Worm (Caenorhabditis elegans): ENCODE measurements around the gene Y54G2A.38.
A peak's percentile ranks its signal among the peaks of the same experiment; 100 is the strongest.

The Y54G2A.38 gene

DNA sequence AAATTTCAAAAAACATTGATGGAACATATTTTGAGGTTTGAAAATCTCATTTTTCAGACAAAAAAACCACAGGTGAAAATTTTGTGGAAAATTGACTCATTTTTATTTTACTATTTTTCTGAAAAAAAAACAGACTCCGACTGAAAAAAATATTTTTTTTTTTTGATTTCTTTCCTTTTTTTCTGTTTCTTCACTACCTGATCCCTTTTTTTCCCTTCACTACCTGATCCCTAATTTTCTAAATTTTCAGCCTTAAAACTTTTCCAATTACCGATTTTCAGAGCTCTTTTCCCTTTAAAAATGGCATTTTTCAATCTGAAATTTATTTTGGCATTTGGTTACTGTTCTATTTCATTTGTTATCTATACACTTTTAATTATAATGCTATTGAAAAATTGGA lies 3.1 kb downstream of the Y54G2A.38 start, which contains the start of gene Y54G2A.77:
Gene Y54G2A.77 (plus strand): TSS at position 301 of the 400 bp plus-strand sequence.
- TF ChIP-seq bed-3 (GFP tag; optimal IDR thresholded peaks at IDR 0.05) = no peak
- no peak for TF ChIP-seq nhr-76 (tag; optimal IDR thresholded peaks at IDR 0.05)
- TF ChIP-seq drap-1 (GFP tag; optimal IDR thresholded peaks at IDR 0.05) = no peak
- TF ChIP-seq cnd-1 (tag; optimal IDR thresholded peaks at IDR 0.05) = no peak
- no peak for TF ChIP-seq nhr-12 (tag; optimal IDR thresholded peaks at IDR 0.05)
- TF ChIP-seq lin-13 (tag; optimal IDR thresholded peaks at IDR 0.05) = no peak
- no peak for TF ChIP-seq flh-1 (GFP tag; optimal IDR thresholded peaks at IDR 0.05)
- no peak for TF ChIP-seq zip-8 (tag; optimal IDR thresholded peaks at IDR 0.05)
- TF ChIP-seq snpc-4 (tag; optimal IDR thresholded peaks at IDR 0.05) = no peak
- TF ChIP-seq unc-120 (tag; optimal IDR thresholded peaks at IDR 0.05; ENCODE audit: poor library complexity, severe bottlenecking) = no peak
- TF ChIP-seq ceh-83 (GFP tag; optimal IDR thresholded peaks at IDR 0.05) = no peak
- no peak for TF ChIP-seq ces-1 (GFP tag; optimal IDR thresholded peaks at IDR 0.05)
- no peak for TF ChIP-seq elt-1 (tag; optimal IDR thresholded peaks at IDR 0.05; ENCODE audit: borderline replicate concordance, insufficient read depth)
- no peak for TF ChIP-seq tbx-8 (GFP tag; optimal IDR thresholded peaks at IDR 0.05)
- TF ChIP-seq lsy-2 (tag; optimal IDR thresholded peaks at IDR 0.05) = no peak
- TF ChIP-seq pha-4 (tag; optimal IDR thresholded peaks at IDR 0.05) = no peak
- no peak for TF ChIP-seq ham-2 (GFP tag; optimal IDR thresholded peaks at IDR 0.05)

- no peak for TF ChIP-seq nhr-12 (tag; optimal IDR thresholded peaks at IDR 0.05)
- no peak for TF ChIP-seq unc-39 (tag; optimal IDR thresholded peaks at IDR 0.05)
- TF ChIP-seq cnd-1 (tag; optimal IDR thresholded peaks at IDR 0.05) = no peak
- TF ChIP-seq drap-1 (GFP tag; optimal IDR thresholded peaks at IDR 0.05) = no peak
- TF ChIP-seq snpc-4 (tag; optimal IDR thresholded peaks at IDR 0.05) = no peak
- no peak for TF ChIP-seq unc-62 (GFP tag; optimal IDR thresholded peaks at IDR 0.05)
- TF ChIP-seq sptf-1 (tag; optimal IDR thresholded peaks at IDR 0.05) = no peak
- TF ChIP-seq unc-120 (tag; optimal IDR thresholded peaks at IDR 0.05; ENCODE audit: poor library complexity, severe bottlenecking) = no peak
- no peak for TF ChIP-seq tbx-8 (GFP tag; optimal IDR thresholded peaks at IDR 0.05)
- TF ChIP-seq ztf-11 (tag; optimal IDR thresholded peaks at IDR 0.05) = no peak
Observed at ce11 chrIV:2764160-2764559, 4.9 kb downstream of the Y54G2A.38 start.

- peak; percentile 12 for TF ChIP-seq sptf-1 (tag; optimal IDR thresholded peaks at IDR 0.05)
- TF ChIP-seq ceh-43 (GFP tag; optimal IDR thresholded peaks at IDR 0.05) = no peak
Observed at ce11 chrIV:2765048-2765708, 5.9 kb downstream of the Y54G2A.38 start.

DNA sequence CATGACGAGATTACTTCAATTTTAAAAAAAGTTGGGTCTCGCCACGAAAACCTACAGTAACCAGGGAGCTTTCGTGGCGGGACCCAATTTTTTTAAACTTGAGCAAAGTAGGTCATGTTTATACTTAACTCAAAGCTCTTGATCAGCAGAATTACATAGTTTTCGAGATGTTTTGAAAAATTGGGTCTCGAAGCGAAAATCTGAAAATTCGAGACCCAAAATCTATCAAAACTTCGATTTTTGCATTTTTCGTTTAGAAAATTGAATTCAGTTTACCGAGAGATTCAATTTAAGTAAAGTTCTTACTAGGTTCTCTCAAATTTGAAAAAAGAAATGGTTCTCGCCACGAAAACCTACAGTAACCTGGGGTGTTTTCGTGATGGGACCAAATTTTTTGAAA lies 10.8 kb downstream of the Y54G2A.38 start:
- no peak for TF ChIP-seq flh-1 (GFP tag; optimal IDR thresholded peaks at IDR 0.05)

- TF ChIP-seq nhr-28 (tag; optimal IDR thresholded peaks at IDR 0.05) (no peak), elt-1 (tag; optimal IDR thresholded peaks at IDR 0.05; ENCODE audit: borderline replicate concordance, insufficient read depth) (no peak), ces-1 (GFP tag; optimal IDR thresholded peaks at IDR 0.05) (no peak), mab-5 (tag; optimal IDR thresholded peaks at IDR 0.05) (no peak), drap-1 (GFP tag; optimal IDR thresholded peaks at IDR 0.05) (no peak), sptf-1 (tag; optimal IDR thresholded peaks at IDR 0.05) (no peak), ceh-43 (GFP tag; optimal IDR thresholded peaks at IDR 0.05) (no peak), elt-3 (tag; optimal IDR thresholded peaks at IDR 0.05) (no peak), nhr-2 (tag; optimal IDR thresholded peaks at IDR 0.05) (no peak), nhr-12 (tag; optimal IDR thresholded peaks at IDR 0.05) (no peak), pha-4 (tag; optimal IDR thresholded peaks at IDR 0.05) (no peak), sem-2 (GFP tag; optimal IDR thresholded peaks at IDR 0.05) (no peak), cnd-1 (tag; optimal IDR thresholded peaks at IDR 0.05) (no peak), nhr-76 (tag; optimal IDR thresholded peaks at IDR 0.05) (no peak), nhr-237 (tag; optimal IDR thresholded peaks at IDR 0.05) (no peak), lin-13 (tag; optimal IDR thresholded peaks at IDR 0.05) (no peak), zip-8 (tag; optimal IDR thresholded peaks at IDR 0.05) (no peak), snpc-4 (tag; optimal IDR thresholded peaks at IDR 0.05) (no peak), M03D4.4 (tag; optimal IDR thresholded peaks at IDR 0.05) (no peak)
Observed at ce11 chrIV:2770835-2771234, 11.6 kb downstream of the Y54G2A.38 start.

DNA sequence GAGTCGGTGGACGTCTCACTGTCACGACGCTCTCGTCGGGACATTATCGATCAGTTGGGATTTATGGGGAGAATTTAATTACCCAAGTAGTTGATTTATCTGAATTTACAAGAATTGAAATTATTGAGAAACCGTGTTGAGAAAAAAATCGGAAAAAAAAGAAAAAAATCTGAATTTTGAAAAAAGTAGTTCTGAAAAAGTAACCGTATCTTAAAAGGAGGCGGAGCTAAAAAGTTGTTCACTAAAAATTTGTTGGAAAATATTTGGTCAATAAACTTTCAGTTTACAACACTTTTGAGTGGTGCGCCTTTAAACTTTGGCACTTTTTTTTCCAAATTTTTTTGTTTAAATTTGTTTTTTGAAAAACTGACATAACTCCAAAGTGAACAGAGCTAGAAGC lies 12.4 kb downstream of the Y54G2A.38 start, which contains the start of gene Y54G2A.11:
Gene Y54G2A.11 (minus strand): TSS at position 101 of the 400 bp plus-strand sequence.
- TF ChIP-seq sptf-1 (tag; optimal IDR thresholded peaks at IDR 0.05) (no peak), mab-5 (tag; optimal IDR thresholded peaks at IDR 0.05) (no peak), pha-4 (tag; optimal IDR thresholded peaks at IDR 0.05) (no peak), drap-1 (GFP tag; optimal IDR thresholded peaks at IDR 0.05) (no peak), M03D4.4 (tag; optimal IDR thresholded peaks at IDR 0.05) (no peak), elt-1 (tag; optimal IDR thresholded peaks at IDR 0.05; ENCODE audit: borderline replicate concordance, insufficient read depth) (no peak)
